Worm (Caenorhabditis elegans) whole organism, L4 larva: ENCODE results near the gene Y39A1A.31.

ENCODE experiments used
- D1046.2 ChIP-seq: fragments of 200-800 bp; sonication (Bioruptor generic); IDR thresholded peaks from 2 replicates; pipeline ENCODE4 v1.3.6; 2022; ENCODE audit warnings: missing genetic modification characterization, missing compliant biosample characterization
- F37D6.2 ChIP-seq: sonication (generic microtip); optimal IDR thresholded peaks from 2 replicates; lab custom pipeline; 2016; ENCODE audit warnings: mild to moderate bottlenecking, missing genetic modification characterization, missing compliant biosample characterization
- F44E2.7 ChIP-seq: fragments of 200-800 bp; sonication (Bioruptor generic); IDR thresholded peaks from 2 replicates; pipeline ENCODE4 v2.1.2; 2022; ENCODE audit warnings: missing genetic modification characterization, missing compliant biosample characterization
- F49E8.2 ChIP-seq: sonication (generic microtip); optimal IDR thresholded peaks from 2 replicates; lab custom pipeline; 2016; ENCODE audit warnings: missing compliant biosample characterization, mild to moderate bottlenecking, missing genetic modification characterization, borderline replicate concordance
- T26A8.4 ChIP-seq: fragments of 200-800 bp; sonication (Bioruptor generic); IDR thresholded peaks from 2 replicates; pipeline ENCODE4 v1.3.6; 2022; ENCODE audit warnings: missing genetic modification characterization, missing compliant biosample characterization
- Y48G9A.11 ChIP-seq: fragments of 200-800 bp; sonication (Bioruptor generic); IDR thresholded peaks from 2 replicates; pipeline ENCODE4 v1.3.6; 2022; ENCODE audit warnings: missing genetic modification reagents, missing genetic modification characterization, missing compliant biosample characterization
- Y75B8A.6 ChIP-seq: fragments of 200-800 bp; sonication (Bioruptor generic); IDR thresholded peaks from 2 replicates; pipeline ENCODE4 v1.3.6; 2022; ENCODE audit warnings: missing genetic modification reagents, missing genetic modification characterization, missing compliant biosample characterization
- aha-1 ChIP-seq: fragments of 150-350 bp; peaks from one replicate; lab custom pipeline; 2014; ENCODE audit warnings: missing biosample characterization, missing genetic modification characterization
- ces-1 ChIP-seq: fragments of 150-350 bp; sonication (generic microtip); optimal IDR thresholded peaks from 4 replicates; lab custom pipeline; 2014; ENCODE audit warnings: missing biosample characterization, missing genetic modification reagents, missing genetic modification characterization
- dmd-6 ChIP-seq: fragments of 200-800 bp; sonication (Bioruptor generic); IDR thresholded peaks from 2 replicates; pipeline ENCODE4 v1.3.6; 2022; ENCODE audit warnings: missing genetic modification reagents, missing genetic modification characterization, missing compliant biosample characterization
- duxl-1 ChIP-seq: sonication (generic microtip); optimal IDR thresholded peaks from 2 replicates; lab custom pipeline; 2016; ENCODE audit warnings: mild to moderate bottlenecking, missing genetic modification characterization, moderate library complexity, missing compliant biosample characterization; ENCODE audit not compliant: poor library complexity
- dve-1 ChIP-seq: sonication (generic microtip); optimal IDR thresholded peaks from 2 replicates; lab custom pipeline; 2017; ENCODE audit warnings: antibody characterized with exemption, mild to moderate bottlenecking, missing genetic modification characterization, missing compliant biosample characterization; ENCODE audit not compliant: insufficient read depth
- hif-1 ChIP-seq, 2 experiments: sonication (generic microtip); optimal IDR thresholded peaks; 2 replicates each; lab custom pipeline; 2016 to 2017; ENCODE audit warnings: missing compliant biosample characterization in 2 of 2, missing genetic modification characterization in 2 of 2, missing genetic modification reagents in 2 of 2, missing genotype in 2 of 2, mild to moderate bottlenecking in 1 of 2
- hlh-11 ChIP-seq: fragments of 200-800 bp; sonication (Bioruptor generic); optimal IDR thresholded peaks from 2 replicates; lab custom pipeline; 2018; ENCODE audit warnings: mild to moderate bottlenecking, missing genetic modification characterization, missing compliant biosample characterization
- hlh-30 ChIP-seq: sonication (generic microtip); optimal IDR thresholded peaks from 2 replicates; lab custom pipeline; 2017; ENCODE audit warnings: antibody characterized with exemption, mild to moderate bottlenecking, missing genetic modification characterization, missing compliant biosample characterization; ENCODE audit not compliant: insufficient read depth
- jun-1 ChIP-seq: fragments of 150-350 bp; optimal IDR thresholded peaks from 2 replicates; lab custom pipeline; 2014; ENCODE audit warnings: missing biosample characterization, missing genetic modification reagents, missing genetic modification characterization
- lim-7 ChIP-seq: fragments of 200-800 bp; sonication (Bioruptor generic); IDR thresholded peaks from 2 replicates; pipeline ENCODE4 v1.3.6; 2022; ENCODE audit warnings: missing genetic modification characterization, missing compliant biosample characterization
- lin-1 ChIP-seq: fragments of 200-800 bp; sonication (Bioruptor generic); IDR thresholded peaks from 2 replicates; pipeline ENCODE4 v1.3.6; 2022; ENCODE audit warnings: missing genetic modification reagents, missing genetic modification characterization, missing compliant biosample characterization
- lin-38 ChIP-seq: fragments of 200-800 bp; sonication (Bioruptor generic); IDR thresholded peaks from 2 replicates; pipeline ENCODE4 v1.3.6; 2022; ENCODE audit warnings: missing genetic modification reagents, missing genetic modification characterization, missing compliant biosample characterization
- lir-3 ChIP-seq: sonication (generic microtip); optimal IDR thresholded peaks from 2 replicates; lab custom pipeline; 2016; ENCODE audit warnings: mild to moderate bottlenecking, missing genetic modification characterization, missing compliant biosample characterization
- lsy-2 ChIP-seq, 2 experiments: fragments of 150-350 bp in 1 of 2; sonication (generic microtip) in 1 of 2; optimal IDR thresholded peaks; 2 replicates each; lab custom pipeline; 2014 to 2017; ENCODE audit warnings: missing biosample characterization in 2 of 2, missing genetic modification characterization in 2 of 2
- madf-5 ChIP-seq, 2 experiments: fragments of 200-800 bp; sonication (Bioruptor generic); IDR thresholded peaks; 2 replicates each; pipeline ENCODE4 v1.3.6; 2022; ENCODE audit warnings: missing compliant biosample characterization in 2 of 2, missing genetic modification characterization in 2 of 2
- madf-9 ChIP-seq: fragments of 200-800 bp; sonication (Bioruptor generic); conservative IDR thresholded peaks from 2 replicates; pipeline ENCODE4 v1.3.6; 2022; ENCODE audit warnings: missing genetic modification reagents, missing genetic modification characterization, missing compliant biosample characterization
- mes-2 ChIP-seq: sonication (generic microtip); optimal IDR thresholded peaks from 2 replicates; lab custom pipeline; 2016; ENCODE audit warnings: missing genotype, mild to moderate bottlenecking, missing genetic modification characterization, missing compliant biosample characterization; ENCODE audit not compliant: poor library complexity, severe bottlenecking
- mxl-2 ChIP-seq: fragments of 200-800 bp; sonication (Bioruptor generic); conservative IDR thresholded peaks from 2 replicates; pipeline ENCODE4 v1.3.6; 2022; ENCODE audit warnings: missing genetic modification reagents, missing genetic modification characterization, missing compliant biosample characterization
- mxl-3 ChIP-seq: fragments of 200-800 bp; sonication (Bioruptor generic); optimal IDR thresholded peaks from 2 replicates; lab custom pipeline; 2018; ENCODE audit warnings: mild to moderate bottlenecking, missing genetic modification characterization, missing compliant biosample characterization
- nhr-102 ChIP-seq: sonication (generic microtip); optimal IDR thresholded peaks from 2 replicates; lab custom pipeline; 2016; ENCODE audit warnings: mild to moderate bottlenecking, missing genetic modification characterization, moderate library complexity, missing compliant biosample characterization
- nhr-11 ChIP-seq: fragments of 150-350 bp; optimal IDR thresholded peaks from 2 replicates; lab custom pipeline; 2014; ENCODE audit warnings: missing biosample characterization, missing genetic modification characterization
- nhr-237 ChIP-seq: sonication (generic microtip); optimal IDR thresholded peaks from 2 replicates; lab custom pipeline; 2017; ENCODE audit warnings: missing biosample characterization, missing genetic modification characterization
- nhr-28 ChIP-seq: fragments of 150-350 bp; optimal IDR thresholded peaks from 2 replicates; lab custom pipeline; 2014; ENCODE audit warnings: missing biosample characterization, missing genetic modification characterization
- nhr-42 ChIP-seq: fragments of 200-800 bp; sonication (Bioruptor generic); IDR thresholded peaks from 2 replicates; pipeline ENCODE4 v1.3.6; 2022; ENCODE audit warnings: missing genetic modification characterization, missing compliant biosample characterization
- nhr-77 ChIP-seq: fragments of 150-350 bp; optimal IDR thresholded peaks from 2 replicates; lab custom pipeline; 2014; ENCODE audit warnings: missing biosample characterization, missing genetic modification characterization
- skn-1 ChIP-seq: fragments of 150-350 bp; optimal IDR thresholded peaks from 2 replicates; lab custom pipeline; 2014; ENCODE audit warnings: missing biosample characterization, missing genetic modification characterization
- unc-130 ChIP-seq: sonication (generic microtip); optimal IDR thresholded peaks from 2 replicates; lab custom pipeline; 2016; ENCODE audit warnings: missing genetic modification reagents, missing genetic modification characterization, missing compliant biosample characterization
- unc-39 ChIP-seq: sonication (generic microtip); optimal IDR thresholded peaks from 2 replicates; lab custom pipeline; 2017; ENCODE audit warnings: missing biosample characterization, missing genetic modification characterization
- unc-62 ChIP-seq, 3 experiments: fragments of 150-350 bp in 1 of 3; sonication (generic microtip); optimal IDR thresholded peaks in 2 of 3; peaks in 1 of 3; 1 replicate in 1 of 3; 2 replicates in 2 of 3; lab custom pipeline; 2014 to 2017; ENCODE audit warnings: missing biosample characterization in 3 of 3, missing genetic modification characterization in 3 of 3, missing genetic modification reagents in 3 of 3, missing genotype in 1 of 3
- zfp-2 ChIP-seq: sonication (generic microtip); optimal IDR thresholded peaks from 2 replicates; lab custom pipeline; 2016; ENCODE audit warnings: mild to moderate bottlenecking, missing genetic modification characterization, missing compliant biosample characterization
- zfp-3 ChIP-seq: fragments of 200-800 bp; sonication (Bioruptor generic); conservative IDR thresholded peaks from 2 replicates; pipeline ENCODE4 v1.3.6; 2022; ENCODE audit warnings: missing genetic modification reagents, missing genetic modification characterization, missing compliant biosample characterization
- zip-11 ChIP-seq: fragments of 200-800 bp; sonication (Bioruptor generic); IDR thresholded peaks from 2 replicates; pipeline ENCODE4 v1.3.6; 2022; ENCODE audit warnings: missing genetic modification characterization, missing compliant biosample characterization
- zip-2 ChIP-seq: fragments of 150-350 bp; optimal IDR thresholded peaks from 2 replicates; lab custom pipeline; 2014; ENCODE audit warnings: missing biosample characterization, missing genetic modification characterization
- ztf-11 ChIP-seq: fragments of 150-350 bp; optimal IDR thresholded peaks from 2 replicates; lab custom pipeline; 2014; ENCODE audit warnings: missing biosample characterization, missing genetic modification characterization

Gene Y39A1A.31

ce11 chrIII:10689057-10689456 lies at the start of gene Y39A1A.31:
TSS of gene Y39A1A.31 (minus strand) at chrIII:10689157.
- TF ChIP-seq aha-1 (tag; lab: Kevin White, UChicago) (peak; percentile 64), zip-11 (GFP tag; lab: Robert Waterston, UW) (no peak), madf-5 (GFP tag; IDR thresholded peaks at IDR 0.05; lab: Robert Waterston, UW) (no peak)

- TF ChIP-seq aha-1 (tag; lab: Kevin White, UChicago): peak; percentile 88
- TF ChIP-seq unc-39: no peak
- TF ChIP-seq, all 104 proteins: peak for 1
Measured at ce11 chrIII:10738081-10738480, 49.1 kb upstream of the Y39A1A.31 start.

- TF ChIP-seq Y75B8A.6 (GFP tag; lab: Robert Waterston, UW) (no peak), lin-38 (GFP tag; lab: Robert Waterston, UW) (peak; percentile 33; the same call in 1 of the 2 replicates), F37D6.2 (tag; lab: Kevin White, UChicago) (no peak), ztf-11 (tag; lab: Kevin White, UChicago) (no peak), unc-62 (GFP tag; optimal IDR thresholded peaks at IDR 0.05 in 1 of 2; lab: Kevin White, UChicago) (peak in 1 of 2 experiments; percentile 38), unc-62 (tag; optimal IDR thresholded peaks at IDR 0.05; lab: Kevin White, UChicago) (no peak), zip-2 (tag; lab: Kevin White, UChicago) (no peak), duxl-1 (tag; lab: Kevin White, UChicago) (no peak), F44E2.7 (GFP tag; lab: Robert Waterston, UW) (no peak), lin-1 (GFP tag; lab: Robert Waterston, UW) (no peak), mxl-2 (GFP tag; lab: Robert Waterston, UW) (no peak), nhr-237 (tag; lab: Kevin White, UChicago) (no peak), D1046.2 (GFP tag; lab: Robert Waterston, UW) (0 out of 2 replicates have a peak, but pooled peaks have one; percentile 10), nhr-11 (tag; lab: Kevin White, UChicago) (no peak), lsy-2 (tag; optimal IDR thresholded peaks at IDR 0.05; lab: Kevin White, UChicago) (peak in 1 of 2 experiments; percentile 8), hlh-11 (tag; lab: Kevin White, UChicago) (peak; percentile 19), mes-2 (tag; lab: Kevin White, UChicago) (peak; percentile 36), dmd-6 (GFP tag; lab: Robert Waterston, UW) (no peak), zfp-3 (GFP tag; lab: Robert Waterston, UW) (no peak), nhr-102 (no peak), dve-1 (peak; percentile 27), T26A8.4 (no peak), nhr-77 (tag; lab: Kevin White, UChicago) (no peak), unc-39 (no peak), skn-1 (tag; lab: Kevin White, UChicago) (no peak)
Measured at ce11 chrIII:10736322-10736985, 47.5 kb upstream of the Y39A1A.31 start.

- TF ChIP-seq nhr-28 (tag; lab: Kevin White, UChicago) (peak; percentile 46), duxl-1 (tag; lab: Kevin White, UChicago) (no peak), F49E8.2 (tag; lab: Kevin White, UChicago) (no peak), zfp-2 (tag; lab: Kevin White, UChicago) (no peak)
Measured at ce11 chrIII:10734511-10735233, 45.7 kb upstream of the Y39A1A.31 start.

- TF ChIP-seq hif-1 (tag; optimal IDR thresholded peaks at IDR 0.05; lab: Kevin White, UChicago) (no peak), jun-1 (tag; lab: Kevin White, UChicago) (no peak), unc-130 (GFP tag; lab: Kevin White, UChicago) (no peak), ces-1 (no peak), Y48G9A.11 (GFP tag; lab: Robert Waterston, UW) (peak; percentile 50; the same call in 1 of the 2 replicates), lir-3 (tag; lab: Kevin White, UChicago) (no peak), dmd-6 (GFP tag; lab: Robert Waterston, UW) (no peak), nhr-102 (no peak), hlh-30 (no peak), madf-9 (GFP tag; lab: Robert Waterston, UW) (0 out of 2 replicates have a peak, but pooled peaks have one; percentile 29), mxl-3 (GFP tag; lab: Kevin White, UChicago) (no peak), lim-7 (GFP tag; lab: Robert Waterston, UW) (no peak), F44E2.7 (GFP tag; lab: Robert Waterston, UW) (no peak), nhr-42 (GFP tag; lab: Robert Waterston, UW) (no peak)
Measured at ce11 chrIII:10733300-10733699, 44.3 kb upstream of the Y39A1A.31 start.
